Worm (Caenorhabditis elegans) whole organism, early embryonic: ENCODE measurements around the gene paa-1.

Source experiments
- F13C5.2 ChIP-seq: sonication (generic microtip); optimal IDR thresholded peaks from 2 replicates; lab custom pipeline; 2017; ENCODE audit warnings: mild to moderate bottlenecking, missing genetic modification characterization, inconsistent platforms, missing compliant biosample characterization
- aly-1 ChIP-seq: sonication (generic microtip); optimal IDR thresholded peaks from 2 replicates; lab custom pipeline; 2016; ENCODE audit warnings: missing genetic modification characterization, missing compliant biosample characterization
- ama-1 ChIP-seq: fragments of 150-350 bp; optimal IDR thresholded peaks from 2 replicates; lab custom pipeline; 2014
- ceh-36 ChIP-seq: sonication (generic microtip); optimal IDR thresholded peaks from 2 replicates; lab custom pipeline; 2016; ENCODE audit warnings: missing genetic modification characterization, inconsistent platforms, missing compliant biosample characterization
- ets-7 ChIP-seq: sonication (generic microtip); optimal IDR thresholded peaks from 2 replicates; lab custom pipeline; 2016; ENCODE audit warnings: missing genotype, missing genetic modification characterization, missing compliant biosample characterization
- flt-1 ChIP-seq: fragments of 200-800 bp; sonication (Bioruptor generic); IDR thresholded peaks from 2 replicates; pipeline ENCODE4 v1.3.6; 2022; ENCODE audit warnings: missing genetic modification characterization, missing compliant biosample characterization
- hmbx-1 ChIP-seq: sonication (generic microtip); optimal IDR thresholded peaks from 2 replicates; lab custom pipeline; 2016; ENCODE audit warnings: mild to moderate bottlenecking, missing genetic modification characterization, missing compliant biosample characterization
- hmg-4 ChIP-seq: fragments of 200-800 bp; sonication (Bioruptor generic); optimal IDR thresholded peaks from 2 replicates; lab custom pipeline; 2018; ENCODE audit warnings: mild to moderate bottlenecking, missing genetic modification characterization, missing compliant biosample characterization
- hnd-1 ChIP-seq: sonication (generic microtip); optimal IDR thresholded peaks from 2 replicates; lab custom pipeline; 2016; ENCODE audit warnings: missing genetic modification characterization, missing compliant biosample characterization
- pes-1 ChIP-seq: fragments of 200-800 bp; sonication (Bioruptor generic); IDR thresholded peaks from 2 replicates; pipeline ENCODE4 v1.3.6; 2022; ENCODE audit warnings: missing genetic modification reagents, missing genetic modification characterization, missing compliant biosample characterization
- scrt-1 ChIP-seq: fragments of 200-800 bp; sonication (Bioruptor generic); IDR thresholded peaks from 2 replicates; pipeline ENCODE4 v1.3.6; 2022; ENCODE audit warnings: missing genetic modification characterization, missing compliant biosample characterization
- sea-1 ChIP-seq: fragments of 200-800 bp; sonication (Bioruptor generic); conservative IDR thresholded peaks from 2 replicates; pipeline ENCODE4 v1.3.6; 2022; ENCODE audit warnings: missing genetic modification characterization, missing compliant biosample characterization
- tbx-11 ChIP-seq: fragments of 200-800 bp; sonication (Bioruptor generic); IDR thresholded peaks from 2 replicates; pipeline ENCODE4 v1.3.6; 2022; ENCODE audit warnings: missing genetic modification characterization, missing compliant biosample characterization
- tra-4 ChIP-seq: sonication (generic microtip); optimal IDR thresholded peaks from 2 replicates; lab custom pipeline; 2017; ENCODE audit warnings: missing genetic modification characterization, missing compliant biosample characterization

- TF ChIP-seq flt-1 (GFP tag; lab: Robert Waterston, UW) (no peak), ama-1 (lab: Kevin White, UChicago) (no peak), scrt-1 (GFP tag; lab: Robert Waterston, UW) (no peak), tra-4 (tag; lab: Kevin White, UChicago) (no peak), hnd-1 (tag; lab: Kevin White, UChicago) (no peak), hmg-4 (GFP tag; lab: Kevin White, UChicago) (no peak), pes-1 (GFP tag; lab: Robert Waterston, UW) (no peak), tbx-11 (no peak), ets-7 (tag; lab: Kevin White, UChicago) (no peak), ceh-36 (tag; lab: Kevin White, UChicago) (no peak), F13C5.2 (tag; lab: Kevin White, UChicago) (no peak), sea-1 (GFP tag; lab: Robert Waterston, UW) (no peak), aly-1 (tag; lab: Kevin White, UChicago) (no peak), hmbx-1 (tag; lab: Kevin White, UChicago) (no peak)
Measured at ce11 chrIII:5478011-5478410, 27.5 kb downstream of the paa-1 start, which contains the start of gene R02F2.10.
